Fruit fly (Drosophila melanogaster) whole organism, pupa: ENCODE measurements around the gene qless.

Experiments
- CG10348 ChIP-seq: fragments of 200-800 bp; sonication (Bioruptor generic); IDR thresholded peaks from 2 replicates; pipeline ENCODE4 v1.3.6; 2022; ENCODE audit warnings: missing biosample characterization, missing genetic modification characterization
- CG12605 ChIP-seq: fragments of 200-800 bp; sonication (Bioruptor generic); IDR thresholded peaks from 2 replicates; pipeline ENCODE4 v1.3.6; 2022; ENCODE audit warnings: missing biosample characterization, missing genetic modification characterization
- EcR ChIP-seq: fragments of 200-800 bp; sonication (Bioruptor generic); optimal IDR thresholded peaks from 3 replicates; lab custom pipeline; 2019; ENCODE audit warnings: missing biosample characterization, missing genetic modification characterization, mild to moderate bottlenecking, moderate library complexity, missing genetic modification reagents
- Ets98B ChIP-seq: fragments of 200-800 bp; sonication (Bioruptor generic); IDR thresholded peaks from 2 replicates; pipeline ENCODE4 v1.3.6; 2022; ENCODE audit warnings: missing biosample characterization, missing genetic modification characterization
- Pif1B ChIP-seq: fragments of 200-800 bp; sonication (Bioruptor generic); optimal IDR thresholded peaks from 3 replicates; lab custom pipeline; 2016; ENCODE audit warnings: missing biosample characterization, missing genetic modification characterization
- fd96Ca ChIP-seq: fragments of 200-800 bp; sonication (Bioruptor generic); IDR thresholded peaks from 3 replicates; pipeline ENCODE4 v1.3.6; 2022; ENCODE audit warnings: missing biosample characterization, missing genetic modification characterization

- TF ChIP-seq EcR (no peak), Ets98B (GFP tag; lab: Robert Waterston, UW) (no peak), CG10348 (no peak), Pif1B (GFP tag; lab: Kevin White, UChicago) (no peak), CG12605 (GFP tag; lab: Robert Waterston, UW) (no peak), fd96Ca (GFP tag; lab: Robert Waterston, UW) (no peak)
These were observed 59.3 kb downstream of the qless start, which contains the start of gene bnk for dm6 chr3R:31193062-31193461.
